Worm (Caenorhabditis elegans): ENCODE measurements around the gene Y65A5A.24.

Gene Y65A5A.24

ce11 chrIV:16381933-16382591 is 11.7 kb upstream of the Y65A5A.24 start, which contains the start of gene Y7A9D.1 (continued):
- TF ChIP-seq syd-9 (tag; optimal IDR thresholded peaks at IDR 0.05): peak; percentile 47
- TF ChIP-seq elt-4 (tag; optimal IDR thresholded peaks at IDR 0.05): peak; percentile 45
- TF ChIP-seq sdc-2 (tag; optimal IDR thresholded peaks at IDR 0.05): peak; percentile 43
- TF ChIP-seq ceh-6 (GFP tag; optimal IDR thresholded peaks at IDR 0.05): peak; percentile 77
- TF ChIP-seq pqm-1 (tag; optimal IDR thresholded peaks at IDR 0.05): no peak
- TF ChIP-seq odd-2 (tag; optimal IDR thresholded peaks at IDR 0.05): no peak
- TF ChIP-seq unc-55 (GFP tag; optimal IDR thresholded peaks at IDR 0.05): no peak
- TF ChIP-seq ama-1 (optimal IDR thresholded peaks at IDR 0.05): peak; percentile 92
- no peak for TF ChIP-seq ceh-9 (tag; optimal IDR thresholded peaks at IDR 0.05)
- peak; percentile 43 for TF ChIP-seq hlh-30 (tag; optimal IDR thresholded peaks at IDR 0.05; ENCODE audit: insufficient read depth)
- TF ChIP-seq C08G9.2 (tag; optimal IDR thresholded peaks at IDR 0.05): peak; percentile 59
- no peak for TF ChIP-seq eyg-1 (tag; optimal IDR thresholded peaks at IDR 0.05)
- TF ChIP-seq madf-2 (tag; optimal IDR thresholded peaks at IDR 0.05): peak; percentile 23
- TF ChIP-seq sox-2 (GFP tag; IDR thresholded peaks at IDR 0.05): peak; percentile 43
- TF ChIP-seq npax-4 (tag; optimal IDR thresholded peaks at IDR 0.05): no peak
- peak; percentile 9 for TF ChIP-seq hlh-13 (GFP tag; optimal IDR thresholded peaks at IDR 0.05)
- peak; percentile 56 for TF ChIP-seq gmeb-2 (tag; optimal IDR thresholded peaks at IDR 0.05)
- no peak for TF ChIP-seq pha-4 (tag; optimal IDR thresholded peaks at IDR 0.05)
- TF ChIP-seq lim-6 (tag; optimal IDR thresholded peaks at IDR 0.05): no peak
- no peak for TF ChIP-seq lin-11 (tag; optimal IDR thresholded peaks at IDR 0.05)
- TF ChIP-seq mec-3 (tag; optimal IDR thresholded peaks at IDR 0.05; ENCODE audit: borderline replicate concordance): no peak
- peak; percentile 15 for TF ChIP-seq ceh-22 (tag; optimal IDR thresholded peaks at IDR 0.05)
- no peak for TF ChIP-seq fax-1 (tag; optimal IDR thresholded peaks at IDR 0.05)
- TF ChIP-seq ahr-1 (tag; optimal IDR thresholded peaks at IDR 0.05): no peak
- peak; percentile 40 for TF ChIP-seq che-1 (tag; optimal IDR thresholded peaks at IDR 0.05)
- TF ChIP-seq sox-4 (tag; optimal IDR thresholded peaks at IDR 0.05): peak; percentile 52
- no peak for TF ChIP-seq pax-1 (tag; optimal IDR thresholded peaks at IDR 0.05)
- TF ChIP-seq hlh-6 (tag; optimal IDR thresholded peaks at IDR 0.05): peak; percentile 83
- peak; percentile 22 for TF ChIP-seq unc-86 (tag; optimal IDR thresholded peaks at IDR 0.05)
- no peak for TF ChIP-seq pros-1 (tag; optimal IDR thresholded peaks at IDR 0.05)
- peak; percentile 72 for TF ChIP-seq pha-2 (tag; optimal IDR thresholded peaks at IDR 0.05)
- no peak for TF ChIP-seq K02D7.2 (tag; optimal IDR thresholded peaks at IDR 0.05)
- TF ChIP-seq dve-1 (tag; optimal IDR thresholded peaks at IDR 0.05): peak; percentile 5
- TF ChIP-seq nhr-11 (tag; optimal IDR thresholded peaks at IDR 0.05): no peak
- TF ChIP-seq ceh-14 (tag; optimal IDR thresholded peaks at IDR 0.05): peak; percentile 20
- peak; percentile 42 for TF ChIP-seq rnt-1 (tag; optimal IDR thresholded peaks at IDR 0.05)
- no peak for TF ChIP-seq ceh-45 (GFP tag; IDR thresholded peaks at IDR 0.05)
- no peak for TF ChIP-seq F13H6.1 (tag; optimal IDR thresholded peaks at IDR 0.05)

ce11 chrIV:16384665-16385064 is 9.1 kb upstream of the Y65A5A.24 start:
- TF ChIP-seq ceh-45 (GFP tag; IDR thresholded peaks at IDR 0.05): no peak
- no peak for TF ChIP-seq eyg-1 (tag; optimal IDR thresholded peaks at IDR 0.05)
- TF ChIP-seq C08G9.2 (tag; optimal IDR thresholded peaks at IDR 0.05): no peak
- no peak for TF ChIP-seq mec-3 (tag; optimal IDR thresholded peaks at IDR 0.05; ENCODE audit: borderline replicate concordance)
- TF ChIP-seq Y22D7AL.16 (tag; optimal IDR thresholded peaks at IDR 0.05): no peak
- no peak for TF ChIP-seq ceh-9 (tag; optimal IDR thresholded peaks at IDR 0.05)
- no peak for TF ChIP-seq ttx-3 (tag; optimal IDR thresholded peaks at IDR 0.05)
- no peak for TF ChIP-seq unc-86 (tag; optimal IDR thresholded peaks at IDR 0.05)
- TF ChIP-seq nfya-1 (tag; optimal IDR thresholded peaks at IDR 0.05): no peak
- TF ChIP-seq sox-2 (GFP tag; IDR thresholded peaks at IDR 0.05): no peak
- TF ChIP-seq ceh-19 (GFP tag; optimal IDR thresholded peaks at IDR 0.05): no peak
- TF ChIP-seq unc-55 (GFP tag; optimal IDR thresholded peaks at IDR 0.05): no peak
- TF ChIP-seq syd-9 (tag; optimal IDR thresholded peaks at IDR 0.05): no peak
- TF ChIP-seq lim-6 (tag; optimal IDR thresholded peaks at IDR 0.05): no peak
- TF ChIP-seq nhr-11 (tag; optimal IDR thresholded peaks at IDR 0.05): no peak
- no peak for TF ChIP-seq ceh-14 (tag; optimal IDR thresholded peaks at IDR 0.05)
- TF ChIP-seq ceh-18 (tag; optimal IDR thresholded peaks at IDR 0.05): no peak
- no peak for TF ChIP-seq madf-2 (tag; optimal IDR thresholded peaks at IDR 0.05)

Measured in whole organism, late embryonic.